Worm (Caenorhabditis elegans) whole organism, mixed stage, embryonic: ENCODE measurements around the gene lact-9.

Experiments
- ces-1 ChIP-seq: fragments of 150-350 bp; optimal IDR thresholded peaks from 2 replicates; lab custom pipeline; 2014; ENCODE audit warnings: missing biosample characterization, missing genetic modification reagents, missing genetic modification characterization
- elt-3 ChIP-seq: fragments of 150-350 bp; optimal IDR thresholded peaks from 2 replicates; lab custom pipeline; 2014; ENCODE audit warnings: missing biosample characterization, missing genetic modification characterization
- lin-13 ChIP-seq: fragments of 150-350 bp; optimal IDR thresholded peaks from 2 replicates; lab custom pipeline; 2014; ENCODE audit warnings: missing biosample characterization, missing genetic modification characterization
- lsy-2 ChIP-seq: fragments of 150-350 bp; optimal IDR thresholded peaks from 2 replicates; lab custom pipeline; 2014; ENCODE audit warnings: missing biosample characterization, missing genetic modification characterization
- mab-5 ChIP-seq: fragments of 150-350 bp; optimal IDR thresholded peaks from 2 replicates; lab custom pipeline; 2014; ENCODE audit warnings: missing biosample characterization, missing genetic modification characterization
- nhr-12 ChIP-seq: fragments of 150-350 bp; optimal IDR thresholded peaks from 2 replicates; lab custom pipeline; 2014; ENCODE audit warnings: missing biosample characterization, missing genetic modification characterization
- nhr-237 ChIP-seq: fragments of 150-350 bp; optimal IDR thresholded peaks from 2 replicates; lab custom pipeline; 2014; ENCODE audit warnings: missing biosample characterization, missing genetic modification characterization
- nhr-28 ChIP-seq: fragments of 150-350 bp; optimal IDR thresholded peaks from 2 replicates; lab custom pipeline; 2014; ENCODE audit warnings: missing biosample characterization, missing genetic modification characterization
- pha-4 ChIP-seq: fragments of 150-350 bp; optimal IDR thresholded peaks from 2 replicates; lab custom pipeline; 2018; ENCODE audit warnings: missing biosample characterization, missing genetic modification reagents, missing genetic modification characterization
- snpc-4 ChIP-seq: fragments of 150-350 bp; optimal IDR thresholded peaks from 2 replicates; lab custom pipeline; 2014; ENCODE audit warnings: missing biosample characterization, missing genetic modification characterization
- tbx-8 ChIP-seq: fragments of 200-800 bp; sonication (Bioruptor generic); optimal IDR thresholded peaks from 2 replicates; lab custom pipeline; 2018; ENCODE audit warnings: mild to moderate bottlenecking, missing genetic modification characterization, moderate library complexity, missing compliant biosample characterization
- unc-39 ChIP-seq: fragments of 150-350 bp; optimal IDR thresholded peaks from 2 replicates; lab custom pipeline; 2014; ENCODE audit warnings: missing biosample characterization, missing genetic modification characterization
- ztf-11 ChIP-seq: fragments of 150-350 bp; optimal IDR thresholded peaks from 2 replicates; lab custom pipeline; 2014; ENCODE audit warnings: missing biosample characterization, missing genetic modification characterization

- TF ChIP-seq nhr-28 (tag; lab: Kevin White, UChicago) (no peak), ztf-11 (tag; lab: Kevin White, UChicago) (no peak), snpc-4 (no peak), pha-4 (tag; lab: Kevin White, UChicago) (no peak), tbx-8 (GFP tag; lab: Kevin White, UChicago) (no peak), ces-1 (GFP tag; lab: Kevin White, UChicago) (no peak), nhr-237 (tag; lab: Kevin White, UChicago) (no peak), elt-3 (tag; lab: Kevin White, UChicago) (no peak), lin-13 (tag; lab: Kevin White, UChicago) (no peak), lsy-2 (tag; lab: Kevin White, UChicago) (no peak), unc-39 (tag; lab: Kevin White, UChicago) (no peak), mab-5 (tag; lab: Kevin White, UChicago) (no peak), nhr-12 (tag; lab: Kevin White, UChicago) (no peak)
Measured at ce11 chrIV:13782319-13782718, 3.1 kb downstream of the lact-9 start.
